Fruit fly (Drosophila melanogaster): ENCODE measurements around the gene CG32579.

DNA sequence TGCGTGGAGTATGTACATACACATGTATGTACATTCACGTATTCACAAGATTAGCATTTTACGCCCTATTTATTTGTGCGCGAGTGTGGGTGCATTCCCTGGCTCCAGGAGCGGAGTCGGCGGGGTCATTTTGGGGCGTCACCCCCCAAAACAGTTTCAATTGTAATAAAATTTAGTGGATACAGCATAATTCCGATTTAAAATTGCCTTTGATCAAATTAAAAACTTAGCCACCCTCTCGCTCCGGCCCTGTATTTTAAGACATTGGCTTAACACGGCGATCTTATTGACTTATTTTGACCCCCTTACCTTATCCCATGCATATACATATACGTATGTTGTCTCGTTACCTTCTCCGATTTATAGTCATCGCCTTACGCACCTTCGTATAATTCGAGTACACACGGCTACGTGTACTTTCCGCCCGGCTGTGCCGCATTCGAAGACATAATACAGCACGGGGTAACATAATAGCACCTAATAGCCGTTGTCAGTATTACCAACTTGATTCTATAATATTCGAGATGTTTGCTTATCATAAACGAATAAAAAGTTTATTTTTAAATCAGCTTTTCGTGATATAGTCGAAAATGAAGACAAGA lies 43.6 kb upstream of the CG32579 start:
- no peak for TF ChIP-seq CTCF (optimal IDR thresholded peaks at IDR 0.05)
- TF ChIP-seq CG8478 (optimal IDR thresholded peaks at IDR 0.05), result no peak

Data from S2 (cell line).